Worm (Caenorhabditis elegans) whole organism, L4 larva: ENCODE results near the gene W02A2.12.
A peak's percentile ranks its signal among the peaks of the same experiment; 100 is the strongest.

Experiments
- F10B5.3 ChIP-seq: sonication (generic microtip); optimal IDR thresholded peaks from 2 replicates; lab custom pipeline; 2016; ENCODE audit warnings: mild to moderate bottlenecking, missing genetic modification characterization, missing compliant biosample characterization
- F37D6.2 ChIP-seq: sonication (generic microtip); optimal IDR thresholded peaks from 2 replicates; lab custom pipeline; 2016; ENCODE audit warnings: mild to moderate bottlenecking, missing genetic modification characterization, missing compliant biosample characterization
- R02D3.7 ChIP-seq: fragments of 150-350 bp; sonication (generic microtip); optimal IDR thresholded peaks from 3 replicates; lab custom pipeline; 2014; ENCODE audit warnings: missing biosample characterization, missing genetic modification characterization
- T20F7.1 ChIP-seq: fragments of 200-800 bp; sonication (Bioruptor generic); optimal IDR thresholded peaks from 2 replicates; lab custom pipeline; 2018; ENCODE audit warnings: mild to moderate bottlenecking, missing genetic modification characterization, missing compliant biosample characterization
- Y105C5A.15 ChIP-seq: fragments of 200-800 bp; sonication (Bioruptor generic); IDR thresholded peaks from 2 replicates; pipeline ENCODE4 v1.3.6; 2022; ENCODE audit warnings: missing genetic modification characterization, missing compliant biosample characterization
- Y5F2A.4 ChIP-seq: fragments of 200-800 bp; sonication (Bioruptor generic); optimal IDR thresholded peaks from 2 replicates; lab custom pipeline; 2018; ENCODE audit warnings: mild to moderate bottlenecking, missing genetic modification characterization, missing compliant biosample characterization
- ZK337.2 ChIP-seq: fragments of 200-800 bp; sonication (Bioruptor generic); IDR thresholded peaks from 2 replicates; pipeline ENCODE4 v1.3.6; 2022; ENCODE audit warnings: missing genetic modification reagents, missing genetic modification characterization, missing compliant biosample characterization
- ZK546.5 ChIP-seq, 2 experiments: sonication (generic microtip); optimal IDR thresholded peaks; 2 replicates each; lab custom pipeline; 2017; ENCODE audit warnings: missing biosample characterization in 2 of 2, missing genetic modification characterization in 2 of 2
- aha-1 ChIP-seq: fragments of 150-350 bp; peaks from one replicate; lab custom pipeline; 2014; ENCODE audit warnings: missing biosample characterization, missing genetic modification characterization
- aly-2 ChIP-seq: sonication (generic microtip); optimal IDR thresholded peaks from 2 replicates; lab custom pipeline; 2018; ENCODE audit warnings: missing biosample characterization, missing genetic modification characterization
- ceh-20 ChIP-seq: fragments of 200-800 bp; sonication (Bioruptor generic); IDR thresholded peaks from 2 replicates; pipeline ENCODE4 v1.3.6; 2022; ENCODE audit warnings: missing genetic modification reagents, missing genetic modification characterization, missing compliant biosample characterization
- ceh-32 ChIP-seq: sonication (generic microtip); optimal IDR thresholded peaks from 2 replicates; lab custom pipeline; 2016; ENCODE audit warnings: mild to moderate bottlenecking, missing genetic modification characterization, missing compliant biosample characterization; ENCODE audit not compliant: poor library complexity
- ceh-44 ChIP-seq: fragments of 200-800 bp; sonication (Bioruptor generic); IDR thresholded peaks from 2 replicates; pipeline ENCODE4 v1.3.6; 2022; ENCODE audit warnings: missing genetic modification reagents, missing genetic modification characterization, missing compliant biosample characterization
- ctbp-1 ChIP-seq: fragments of 200-800 bp; sonication (Bioruptor generic); IDR thresholded peaks from 2 replicates; pipeline ENCODE4 v1.3.6; 2022; ENCODE audit warnings: missing genetic modification reagents, missing genetic modification characterization, missing compliant biosample characterization
- daf-16 ChIP-seq, 3 experiments: sonication (generic microtip); optimal IDR thresholded peaks; 2 replicates each; lab custom pipeline; 2016 to 2017; ENCODE audit warnings: missing genetic modification characterization in 3 of 3, missing genetic modification reagents in 3 of 3, mild to moderate bottlenecking in 2 of 3, missing compliant biosample characterization in 2 of 3, missing biosample characterization in 1 of 3, moderate library complexity in 1 of 3
- daf-19 ChIP-seq: fragments of 200-800 bp; sonication (Bioruptor generic); conservative IDR thresholded peaks from 2 replicates; pipeline ENCODE4 v1.3.6; 2022; ENCODE audit warnings: missing genetic modification characterization, missing compliant biosample characterization
- dmd-6 ChIP-seq: fragments of 200-800 bp; sonication (Bioruptor generic); IDR thresholded peaks from 2 replicates; pipeline ENCODE4 v1.3.6; 2022; ENCODE audit warnings: missing genetic modification reagents, missing genetic modification characterization, missing compliant biosample characterization
- dmd-9 ChIP-seq: fragments of 200-800 bp; sonication (Bioruptor generic); IDR thresholded peaks from 2 replicates; pipeline ENCODE4 v1.3.6; 2022; ENCODE audit warnings: missing genetic modification reagents, missing genetic modification characterization, missing compliant biosample characterization
- fkh-10 ChIP-seq: fragments of 150-350 bp; optimal IDR thresholded peaks from 2 replicates; lab custom pipeline; 2014; ENCODE audit warnings: missing biosample characterization, missing genetic modification reagents, missing genetic modification characterization
- fos-1 ChIP-seq: fragments of 150-350 bp; optimal IDR thresholded peaks from 2 replicates; lab custom pipeline; 2014; ENCODE audit warnings: missing biosample characterization, missing genetic modification characterization
- hif-1 ChIP-seq, 2 experiments: sonication (generic microtip); optimal IDR thresholded peaks; 2 replicates each; lab custom pipeline; 2016 to 2017; ENCODE audit warnings: missing compliant biosample characterization in 2 of 2, missing genetic modification characterization in 2 of 2, missing genetic modification reagents in 2 of 2, missing genotype in 2 of 2, mild to moderate bottlenecking in 1 of 2
- hmg-1.1 ChIP-seq: fragments of 200-800 bp; sonication (Bioruptor generic); IDR thresholded peaks from 2 replicates; pipeline ENCODE4 v1.3.6; 2022; ENCODE audit warnings: missing genetic modification reagents, missing genetic modification characterization, missing compliant biosample characterization
- jun-1 ChIP-seq: fragments of 150-350 bp; optimal IDR thresholded peaks from 2 replicates; lab custom pipeline; 2014; ENCODE audit warnings: missing biosample characterization, missing genetic modification reagents, missing genetic modification characterization
- lin-13 ChIP-seq: fragments of 150-350 bp; optimal IDR thresholded peaks from 2 replicates; lab custom pipeline; 2014; ENCODE audit warnings: missing biosample characterization, missing genetic modification reagents, missing genetic modification characterization
- lin-29 ChIP-seq: fragments of 200-800 bp; sonication (Bioruptor generic); IDR thresholded peaks from 2 replicates; pipeline ENCODE4 v1.3.6; 2022; ENCODE audit warnings: missing genetic modification reagents, missing genetic modification characterization, missing compliant biosample characterization
- lin-38 ChIP-seq: fragments of 200-800 bp; sonication (Bioruptor generic); IDR thresholded peaks from 2 replicates; pipeline ENCODE4 v1.3.6; 2022; ENCODE audit warnings: missing genetic modification reagents, missing genetic modification characterization, missing compliant biosample characterization
- mes-2 ChIP-seq: sonication (generic microtip); optimal IDR thresholded peaks from 2 replicates; lab custom pipeline; 2016; ENCODE audit warnings: missing genotype, mild to moderate bottlenecking, missing genetic modification characterization, missing compliant biosample characterization; ENCODE audit not compliant: poor library complexity, severe bottlenecking
- mxl-3 ChIP-seq: fragments of 200-800 bp; sonication (Bioruptor generic); optimal IDR thresholded peaks from 2 replicates; lab custom pipeline; 2018; ENCODE audit warnings: mild to moderate bottlenecking, missing genetic modification characterization, missing compliant biosample characterization
- nhr-10 ChIP-seq: fragments of 150-350 bp; optimal IDR thresholded peaks from 2 replicates; lab custom pipeline; 2014; ENCODE audit warnings: missing biosample characterization, missing genetic modification characterization
- nhr-102 ChIP-seq: sonication (generic microtip); optimal IDR thresholded peaks from 2 replicates; lab custom pipeline; 2016; ENCODE audit warnings: mild to moderate bottlenecking, missing genetic modification characterization, moderate library complexity, missing compliant biosample characterization
- nhr-11 ChIP-seq: fragments of 150-350 bp; optimal IDR thresholded peaks from 2 replicates; lab custom pipeline; 2014; ENCODE audit warnings: missing biosample characterization, missing genetic modification characterization
- nhr-28 ChIP-seq: fragments of 150-350 bp; optimal IDR thresholded peaks from 2 replicates; lab custom pipeline; 2014; ENCODE audit warnings: missing biosample characterization, missing genetic modification characterization
- nhr-41 ChIP-seq: fragments of 200-800 bp; sonication (Bioruptor generic); IDR thresholded peaks from 2 replicates; pipeline ENCODE4 v1.3.6; 2022; ENCODE audit warnings: missing genetic modification reagents, missing genetic modification characterization, missing compliant biosample characterization
- nhr-42 ChIP-seq: fragments of 200-800 bp; sonication (Bioruptor generic); IDR thresholded peaks from 2 replicates; pipeline ENCODE4 v1.3.6; 2022; ENCODE audit warnings: missing genetic modification characterization, missing compliant biosample characterization
- nhr-6 ChIP-seq: fragments of 150-350 bp; optimal IDR thresholded peaks from 2 replicates; lab custom pipeline; 2014; ENCODE audit warnings: missing biosample characterization, missing genetic modification characterization
- nhr-77 ChIP-seq: fragments of 150-350 bp; optimal IDR thresholded peaks from 2 replicates; lab custom pipeline; 2014; ENCODE audit warnings: missing biosample characterization, missing genetic modification characterization
- php-3 ChIP-seq: fragments of 200-800 bp; sonication (Bioruptor generic); IDR thresholded peaks from 2 replicates; pipeline ENCODE4 v1.3.6; 2022; ENCODE audit warnings: missing genetic modification reagents, missing genetic modification characterization, missing compliant biosample characterization
- sdz-12 ChIP-seq: fragments of 200-800 bp; sonication (Bioruptor generic); optimal IDR thresholded peaks from 2 replicates; lab custom pipeline; 2018; ENCODE audit warnings: mild to moderate bottlenecking, missing genetic modification characterization, missing compliant biosample characterization
- snpc-1.2 ChIP-seq: fragments of 200-800 bp; sonication (Bioruptor generic); IDR thresholded peaks from 2 replicates; pipeline ENCODE4 v1.3.6; 2022; ENCODE audit warnings: missing genetic modification reagents, missing genetic modification characterization, missing compliant biosample characterization
- snpc-4 ChIP-seq: fragments of 150-350 bp; optimal IDR thresholded peaks from 2 replicates; lab custom pipeline; 2014; ENCODE audit warnings: missing biosample characterization, missing genetic modification characterization
- spr-1 ChIP-seq: sonication (generic microtip); optimal IDR thresholded peaks from 2 replicates; lab custom pipeline; 2016; ENCODE audit warnings: mild to moderate bottlenecking, missing genetic modification characterization, missing compliant biosample characterization
- spr-3 ChIP-seq: fragments of 200-800 bp; sonication (Bioruptor generic); optimal IDR thresholded peaks from 2 replicates; lab custom pipeline; 2018; ENCODE audit warnings: mild to moderate bottlenecking, missing genetic modification characterization, missing compliant biosample characterization
- tag-97 ChIP-seq: fragments of 200-800 bp; sonication (Bioruptor generic); IDR thresholded peaks from 2 replicates; pipeline ENCODE4 v1.3.6; 2022; ENCODE audit warnings: missing genetic modification characterization, missing compliant biosample characterization
- unc-130 ChIP-seq: sonication (generic microtip); optimal IDR thresholded peaks from 2 replicates; lab custom pipeline; 2016; ENCODE audit warnings: missing genetic modification reagents, missing genetic modification characterization, missing compliant biosample characterization
- vab-7 ChIP-seq: fragments of 200-800 bp; sonication (Bioruptor generic); IDR thresholded peaks from 2 replicates; pipeline ENCODE4 v1.3.6; 2022; ENCODE audit warnings: missing genetic modification reagents, missing genetic modification characterization, missing compliant biosample characterization
- zag-1 ChIP-seq: fragments of 150-350 bp; optimal IDR thresholded peaks from 2 replicates; lab custom pipeline; 2014; ENCODE audit warnings: missing biosample characterization, missing genetic modification characterization
- zfp-2 ChIP-seq: sonication (generic microtip); optimal IDR thresholded peaks from 2 replicates; lab custom pipeline; 2016; ENCODE audit warnings: mild to moderate bottlenecking, missing genetic modification characterization, missing compliant biosample characterization
- zip-11 ChIP-seq: fragments of 200-800 bp; sonication (Bioruptor generic); IDR thresholded peaks from 2 replicates; pipeline ENCODE4 v1.3.6; 2022; ENCODE audit warnings: missing genetic modification characterization, missing compliant biosample characterization
- ztf-11 ChIP-seq: fragments of 150-350 bp; optimal IDR thresholded peaks from 2 replicates; lab custom pipeline; 2014; ENCODE audit warnings: missing biosample characterization, missing genetic modification characterization

W02A2.12 gene

DNA sequence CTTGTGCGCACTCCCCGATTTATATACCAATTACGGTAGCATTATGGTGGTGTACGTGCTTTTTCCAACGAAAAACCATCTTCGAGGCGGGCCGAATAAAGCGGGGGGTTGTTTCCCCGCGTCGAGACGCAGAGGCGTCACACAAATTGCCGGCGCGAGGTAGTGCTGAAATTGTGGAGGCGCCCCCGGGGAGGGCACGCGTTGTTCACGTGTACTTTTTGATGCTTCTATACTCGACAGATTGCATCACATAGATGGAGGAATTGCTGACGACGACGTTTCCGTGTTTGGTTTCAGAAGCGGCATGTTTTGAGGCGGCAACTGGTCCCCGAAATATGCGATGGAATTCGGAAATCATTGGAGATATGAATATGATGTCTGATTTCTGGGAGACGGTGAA lies 46.6 kb upstream of the W02A2.12 start (continued):
- no peak for TF ChIP-seq T20F7.1
- peak; percentile 46 for TF ChIP-seq jun-1
- TF ChIP-seq aha-1 (tag; lab: Kevin White, UChicago): peak; percentile 100
- TF ChIP-seq zag-1 (tag; lab: Kevin White, UChicago): no peak
- TF ChIP-seq, all 104 proteins: peak for 54

- no peak for TF ChIP-seq snpc-1.2 (GFP tag; lab: Robert Waterston, UW)
- TF ChIP-seq lin-38 (GFP tag; lab: Robert Waterston, UW): no peak
- no peak for TF ChIP-seq nhr-10 (tag; lab: Kevin White, UChicago)
- no peak for TF ChIP-seq ztf-11 (tag; lab: Kevin White, UChicago)
- no peak for TF ChIP-seq lin-29 (GFP tag; lab: Robert Waterston, UW)
- TF ChIP-seq daf-19 (GFP tag; lab: Robert Waterston, UW): no peak
- TF ChIP-seq nhr-41 (GFP tag; lab: Robert Waterston, UW): no peak
- TF ChIP-seq hif-1 (tag; optimal IDR thresholded peaks at IDR 0.05; lab: Kevin White, UChicago): no peak
- TF ChIP-seq ceh-32 (tag; lab: Kevin White, UChicago): no peak
- TF ChIP-seq ceh-44 (GFP tag; lab: Robert Waterston, UW): no peak
- no peak for TF ChIP-seq nhr-77
- no peak for TF ChIP-seq F37D6.2
- TF ChIP-seq daf-16 (GFP tag; optimal IDR thresholded peaks at IDR 0.05; lab: Kevin White, UChicago): no peak
- TF ChIP-seq daf-16 (tag; optimal IDR thresholded peaks at IDR 0.05; lab: Kevin White, UChicago): peak; percentile 30
- no peak for TF ChIP-seq Y105C5A.15
- no peak for TF ChIP-seq nhr-102
- no peak for TF ChIP-seq ctbp-1 (GFP tag; lab: Robert Waterston, UW)
- no peak for TF ChIP-seq lin-13
- TF ChIP-seq T20F7.1: no peak
- peak; percentile 67 for TF ChIP-seq mxl-3 (GFP tag; lab: Kevin White, UChicago)
- TF ChIP-seq mes-2 (tag; lab: Kevin White, UChicago): no peak
- no peak for TF ChIP-seq hmg-1.1 (GFP tag; lab: Robert Waterston, UW)
- TF ChIP-seq fos-1 (tag; lab: Kevin White, UChicago): no peak
- TF ChIP-seq nhr-11 (tag; lab: Kevin White, UChicago): no peak
- 0 out of 2 replicates have a peak, but pooled peaks have one; percentile 28 for TF ChIP-seq dmd-9 (GFP tag; lab: Robert Waterston, UW)
- TF ChIP-seq, all 104 proteins: peak for 3
These were observed 46.1 kb upstream of the W02A2.12 start for ce11 chrIV:13394686-13395085.

DNA sequence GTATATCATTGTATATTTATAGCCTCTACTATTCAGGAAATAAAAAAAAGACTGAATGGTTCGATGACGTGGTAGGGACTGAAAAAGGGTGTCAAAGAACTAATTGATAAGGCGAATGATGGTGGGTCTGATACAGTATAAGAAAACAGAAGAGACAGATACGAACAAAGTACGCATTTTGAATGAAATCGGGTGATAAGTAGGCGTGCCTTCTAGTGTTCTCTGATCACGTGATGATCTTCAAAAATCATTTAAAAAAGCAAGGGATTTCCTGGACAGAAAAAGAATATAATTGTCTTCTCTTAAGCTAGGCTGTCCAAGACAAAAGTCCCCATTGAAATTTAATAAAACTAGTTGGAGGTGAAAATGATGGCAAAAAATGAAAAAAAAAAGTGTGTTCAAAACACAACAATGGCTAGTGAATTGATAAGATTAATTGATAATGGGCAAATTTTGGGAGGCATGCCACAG lies 44.6 kb upstream of the W02A2.12 start:
- TF ChIP-seq php-3 (GFP tag; lab: Robert Waterston, UW): peak; percentile 67; the same call in 1 of the 2 replicates
- TF ChIP-seq hif-1 (tag; optimal IDR thresholded peaks at IDR 0.05; lab: Kevin White, UChicago): peak in 1 of 2 experiments; percentile 62
- TF ChIP-seq ZK337.2 (GFP tag; lab: Robert Waterston, UW): no peak
- no peak for TF ChIP-seq sdz-12 (GFP tag; lab: Kevin White, UChicago)
- no peak for TF ChIP-seq lin-29 (GFP tag; lab: Robert Waterston, UW)
- TF ChIP-seq vab-7 (GFP tag; lab: Robert Waterston, UW): no peak
- TF ChIP-seq ZK546.5 (tag; optimal IDR thresholded peaks at IDR 0.05; lab: Kevin White, UChicago): no peak
- TF ChIP-seq aly-2 (tag; lab: Kevin White, UChicago): no peak
- TF ChIP-seq snpc-4: no peak
- peak; percentile 7 for TF ChIP-seq mes-2 (tag; lab: Kevin White, UChicago)
- TF ChIP-seq fkh-10 (GFP tag; lab: Kevin White, UChicago): no peak
- TF ChIP-seq nhr-28: peak; percentile 68
- no peak for TF ChIP-seq snpc-1.2 (GFP tag; lab: Robert Waterston, UW)
- no peak for TF ChIP-seq tag-97
- TF ChIP-seq spr-1: no peak
- no peak for TF ChIP-seq zip-11
- TF ChIP-seq zfp-2 (tag; lab: Kevin White, UChicago): no peak
- peak; percentile 86 for TF ChIP-seq dmd-6 (GFP tag; lab: Robert Waterston, UW)
- no peak for TF ChIP-seq spr-3 (GFP tag; lab: Kevin White, UChicago)
- peak; percentile 7; the same call in 1 of the 2 replicates for TF ChIP-seq ceh-20 (GFP tag; lab: Robert Waterston, UW)
- TF ChIP-seq unc-130 (GFP tag; lab: Kevin White, UChicago): no peak
- TF ChIP-seq F10B5.3 (tag; lab: Kevin White, UChicago): no peak
- no peak for TF ChIP-seq nhr-42 (GFP tag; lab: Robert Waterston, UW)
- peak; percentile 34 for TF ChIP-seq nhr-6 (tag; lab: Kevin White, UChicago)
- TF ChIP-seq R02D3.7: no peak
- no peak for TF ChIP-seq Y5F2A.4 (GFP tag; lab: Kevin White, UChicago)
